Worm (Caenorhabditis elegans) whole organism, L1 larva: ENCODE data around the gene Y116F11A.1.

ENCODE experiments used
- C04F5.9 ChIP-seq: sonication (generic microtip); optimal IDR thresholded peaks from 2 replicates; lab custom pipeline; 2016; ENCODE audit warnings: missing genetic modification characterization, missing compliant biosample characterization
- F16B12.6 ChIP-seq: fragments of 150-350 bp; optimal IDR thresholded peaks from 2 replicates; lab custom pipeline; 2014; ENCODE audit warnings: missing biosample characterization, missing genetic modification characterization
- jun-1 ChIP-seq: fragments of 150-350 bp; optimal IDR thresholded peaks from 2 replicates; lab custom pipeline; 2014; ENCODE audit warnings: missing biosample characterization, missing genetic modification reagents, missing genetic modification characterization
- nhr-12 ChIP-seq: sonication (generic microtip); optimal IDR thresholded peaks from 2 replicates; lab custom pipeline; 2017; ENCODE audit warnings: missing biosample characterization, missing genetic modification characterization
- pax-3 ChIP-seq: fragments of 200-800 bp; sonication (Bioruptor generic); optimal IDR thresholded peaks from 2 replicates; lab custom pipeline; 2018; ENCODE audit warnings: mild to moderate bottlenecking, missing genetic modification characterization, moderate library complexity, missing compliant biosample characterization
- rnt-1 ChIP-seq: sonication (generic microtip); optimal IDR thresholded peaks from 2 replicates; lab custom pipeline; 2016; ENCODE audit warnings: mild to moderate bottlenecking, missing genetic modification characterization, moderate library complexity, missing compliant biosample characterization
- ztf-11 ChIP-seq, 2 experiments: sonication (generic microtip); optimal IDR thresholded peaks; 2 replicates each; lab custom pipeline; 2016 to 2017; ENCODE audit warnings: missing genetic modification characterization in 2 of 2, missing biosample characterization in 1 of 2, missing compliant biosample characterization in 1 of 2

DNA sequence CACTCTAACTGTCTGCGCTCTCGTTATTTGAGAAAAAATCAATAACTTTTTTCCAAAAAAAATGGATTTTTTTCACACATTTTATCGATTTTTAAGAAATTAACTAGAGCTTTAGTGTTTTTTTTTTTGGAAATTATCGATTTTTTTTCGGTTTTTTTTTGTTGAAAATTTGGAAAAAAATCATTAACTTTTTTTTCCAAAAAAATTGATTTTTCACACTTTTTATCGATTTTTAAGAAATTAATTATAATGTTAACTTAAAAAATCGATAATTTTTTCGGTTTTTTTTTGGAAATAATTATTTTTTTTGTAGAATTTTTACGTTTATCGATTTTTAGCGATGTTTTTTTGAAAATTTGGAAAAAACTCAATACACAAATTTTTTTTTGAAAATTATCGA is 13.8 kb downstream of the Y116F11A.1 start:
- TF ChIP-seq rnt-1 = no peak
- no peak for TF ChIP-seq nhr-12 (tag; lab: Kevin White, UChicago)
- no peak for TF ChIP-seq F16B12.6 (tag; lab: Kevin White, UChicago)
- no peak for TF ChIP-seq C04F5.9 (tag; lab: Kevin White, UChicago)
- TF ChIP-seq ztf-11 (tag; optimal IDR thresholded peaks at IDR 0.05; lab: Kevin White, UChicago) = no peak
- no peak for TF ChIP-seq jun-1 (tag; lab: Kevin White, UChicago)
- no peak for TF ChIP-seq pax-3 (tag; lab: Kevin White, UChicago)
